Worm (Caenorhabditis elegans): Measurements from ENCODE around the gene nspc-1.

DNA sequence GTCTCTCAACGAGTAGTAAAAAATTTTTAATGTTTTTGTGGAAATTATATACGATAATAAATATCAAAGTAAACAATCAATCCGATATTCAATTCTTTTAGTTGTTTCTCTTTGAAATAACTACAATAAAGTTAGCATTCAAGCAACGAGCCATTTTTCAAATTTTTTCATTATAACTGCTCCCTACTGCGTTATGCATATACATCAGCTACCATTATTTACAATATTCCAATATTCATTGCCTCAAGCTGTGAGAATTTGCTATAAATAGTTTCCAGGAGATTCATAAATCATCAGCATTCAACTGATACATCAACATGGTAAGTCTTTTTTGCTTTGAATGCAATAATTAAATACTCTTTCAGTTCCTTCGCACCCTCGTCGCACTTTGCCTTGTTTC, 1.9 kb upstream of the nspc-1 start, which contains the start of gene nspc-3:
- TF ChIP-seq W03F9.2 (tag; optimal IDR thresholded peaks at IDR 0.05) (no peak), dao-5 (tag; optimal IDR thresholded peaks at IDR 0.05) (no peak), him-1 (tag; optimal IDR thresholded peaks at IDR 0.05) (no peak)

Data from whole organism, L4/young adult.